Worm (Caenorhabditis elegans) whole organism, L4 larva: ENCODE measurements around the gene sre-7.

Source experiments
- ZK546.5 ChIP-seq, 2 experiments: sonication (generic microtip); optimal IDR thresholded peaks; 2 replicates each; lab custom pipeline; 2017; ENCODE audit warnings: missing biosample characterization in 2 of 2, missing genetic modification characterization in 2 of 2
- ama-1 ChIP-seq: fragments of 150-350 bp; optimal IDR thresholded peaks from 2 replicates; lab custom pipeline; 2014; ENCODE audit warnings: inconsistent platforms, mixed read lengths
- lin-29 ChIP-seq: fragments of 200-800 bp; sonication (Bioruptor generic); IDR thresholded peaks from 2 replicates; pipeline ENCODE4 v1.3.6; 2022; ENCODE audit warnings: missing genetic modification reagents, missing genetic modification characterization, missing compliant biosample characterization
- mep-1 ChIP-seq: fragments of 150-350 bp; sonication (generic microtip); optimal IDR thresholded peaks from 3 replicates; lab custom pipeline; 2014; ENCODE audit warnings: missing biosample characterization, missing genetic modification characterization
- nhr-11 ChIP-seq: fragments of 150-350 bp; optimal IDR thresholded peaks from 2 replicates; lab custom pipeline; 2014; ENCODE audit warnings: missing biosample characterization, missing genetic modification characterization
- nhr-237 ChIP-seq: sonication (generic microtip); optimal IDR thresholded peaks from 2 replicates; lab custom pipeline; 2017; ENCODE audit warnings: missing biosample characterization, missing genetic modification characterization
- nhr-77 ChIP-seq: fragments of 150-350 bp; optimal IDR thresholded peaks from 2 replicates; lab custom pipeline; 2014; ENCODE audit warnings: missing biosample characterization, missing genetic modification characterization
- ztf-11 ChIP-seq: fragments of 150-350 bp; optimal IDR thresholded peaks from 2 replicates; lab custom pipeline; 2014; ENCODE audit warnings: missing biosample characterization, missing genetic modification characterization

DNA sequence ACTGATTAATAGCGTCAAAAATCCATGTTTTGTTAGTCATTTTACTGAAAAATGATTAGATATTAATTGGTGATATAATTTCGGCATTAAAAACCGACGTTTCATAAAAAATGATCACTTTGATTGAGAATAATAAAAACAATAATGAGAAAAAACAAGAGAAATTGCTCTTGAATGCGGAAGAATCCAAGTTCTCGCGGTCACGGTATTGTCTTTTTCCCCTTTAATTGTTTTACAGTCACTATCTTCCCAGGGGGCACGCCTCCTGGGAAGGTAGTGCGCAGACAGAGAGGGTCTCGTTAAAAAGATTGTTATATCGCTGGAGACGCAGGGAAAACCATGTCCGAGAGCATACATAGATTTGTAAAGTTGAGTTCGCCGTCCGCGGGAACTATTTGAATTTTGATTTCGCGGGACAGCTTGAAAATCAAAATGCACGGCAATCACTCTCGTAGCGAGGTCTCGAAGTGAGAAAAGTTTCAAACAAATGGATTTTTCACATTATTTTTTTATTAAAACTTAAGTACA is 49.7 kb downstream of the sre-7 start, which contains the start of gene F14D7.2:
- TF ChIP-seq mep-1 (no peak), nhr-237 (tag; lab: Kevin White, UChicago) (no peak), nhr-77 (no peak), nhr-11 (tag; lab: Kevin White, UChicago) (no peak), lin-29 (no peak), ztf-11 (no peak), ama-1 (lab: Kevin White, UChicago) (no peak), ZK546.5 (tag; optimal IDR thresholded peaks at IDR 0.05; lab: Kevin White, UChicago) (no peak)
